Worm (Caenorhabditis elegans) whole organism, L3 larva: ENCODE data around the gene Y42G9A.2.

ENCODE experiments used
- ama-1 ChIP-seq: fragments of 150-350 bp; optimal IDR thresholded peaks from 2 replicates; lab custom pipeline; 2018
- elt-1 ChIP-seq: fragments of 150-350 bp; optimal IDR thresholded peaks from 2 replicates; lab custom pipeline; 2014; ENCODE audit warnings: missing biosample characterization, missing genetic modification characterization
- fos-1 ChIP-seq: fragments of 150-350 bp; optimal IDR thresholded peaks from 2 replicates; lab custom pipeline; 2014; ENCODE audit warnings: missing biosample characterization, missing genetic modification characterization
- nhr-23 ChIP-seq: fragments of 150-350 bp; optimal IDR thresholded peaks from 2 replicates; lab custom pipeline; 2014; ENCODE audit warnings: missing biosample characterization, missing genetic modification reagents, missing genetic modification characterization
- nhr-76 ChIP-seq: fragments of 150-350 bp; sonication (generic microtip); optimal IDR thresholded peaks from 5 replicates; lab custom pipeline; 2014; ENCODE audit warnings: missing biosample characterization, missing genetic modification characterization
- pha-4 ChIP-seq: fragments of 150-350 bp; optimal IDR thresholded peaks from 2 replicates; lab custom pipeline; 2014; ENCODE audit warnings: missing biosample characterization, missing genetic modification reagents, missing genetic modification characterization
- snpc-4 ChIP-seq: fragments of 150-350 bp; optimal IDR thresholded peaks from 2 replicates; lab custom pipeline; 2014; ENCODE audit warnings: missing biosample characterization, missing genetic modification characterization
- unc-39 ChIP-seq: sonication (generic microtip); optimal IDR thresholded peaks from 4 replicates; lab custom pipeline; 2017; ENCODE audit warnings: missing biosample characterization, missing genetic modification characterization
- ztf-4 ChIP-seq: fragments of 150-350 bp; optimal IDR thresholded peaks from 2 replicates; lab custom pipeline; 2014; ENCODE audit warnings: missing biosample characterization, missing genetic modification characterization

- no peak for TF ChIP-seq ztf-4
- no peak for TF ChIP-seq fos-1
- TF ChIP-seq snpc-4 (tag; lab: Kevin White, UChicago): no peak
- no peak for TF ChIP-seq nhr-76 (tag; lab: Kevin White, UChicago)
- TF ChIP-seq ama-1 (lab: Kevin White, UChicago): no peak
- TF ChIP-seq pha-4 (tag; lab: Kevin White, UChicago): no peak
- TF ChIP-seq elt-1: no peak
- no peak for TF ChIP-seq nhr-23 (tag; lab: Kevin White, UChicago)
- no peak for TF ChIP-seq unc-39 (tag; lab: Kevin White, UChicago)
Observed at ce11 chrIII:6110187-6110586, 37.8 kb upstream of the Y42G9A.2 start.
